Worm (Caenorhabditis elegans) whole organism, L4/young adult: ENCODE measurements around the gene tceb-3.

Experiments
- W03F9.2 ChIP-seq: fragments of 150-350 bp; optimal IDR thresholded peaks from 2 replicates; lab custom pipeline; 2014; ENCODE audit warnings: missing biosample characterization, missing genetic modification characterization
- dao-5 ChIP-seq: sonication (generic microtip); optimal IDR thresholded peaks from 2 replicates; lab custom pipeline; 2016; ENCODE audit warnings: missing genotype, missing genetic modification characterization, moderate library complexity, missing compliant biosample characterization
- him-1 ChIP-seq: sonication (generic microtip); optimal IDR thresholded peaks from 2 replicates; lab custom pipeline; 2016; ENCODE audit warnings: missing genotype, missing genetic modification reagents, missing genetic modification characterization, missing compliant biosample characterization

DNA sequence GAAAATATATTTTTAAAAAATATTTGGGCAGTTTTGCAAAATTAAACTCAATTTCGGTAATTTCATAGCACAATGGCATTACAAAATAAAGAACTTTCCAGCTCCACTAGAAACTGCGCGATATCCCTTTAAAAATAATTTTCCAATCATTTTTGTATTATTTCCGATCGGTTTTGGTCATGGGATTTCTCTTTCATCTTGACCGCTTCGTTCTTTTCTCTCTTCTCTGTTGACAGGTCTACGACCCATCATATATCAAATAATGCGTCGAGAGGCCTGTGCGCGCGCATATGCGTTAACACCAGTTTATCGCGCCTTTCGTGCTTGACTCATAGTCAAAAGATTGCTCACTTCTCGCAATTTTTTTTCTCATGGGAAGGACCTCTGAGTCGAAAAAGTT is 41.4 kb upstream of the tceb-3 start:
- TF ChIP-seq him-1, result no peak
- TF ChIP-seq dao-5 (tag; lab: Kevin White, UChicago), result no peak
- no peak for TF ChIP-seq W03F9.2 (tag; lab: Kevin White, UChicago)
